Worm (Caenorhabditis elegans) whole organism, mixed stage, embryonic: ENCODE measurements around the gene C45H4.21.

Experiments
- bed-3 ChIP-seq: fragments of 200-800 bp; sonication (Bioruptor generic); optimal IDR thresholded peaks from 3 replicates; lab custom pipeline; 2018; ENCODE audit warnings: mild to moderate bottlenecking, missing genetic modification characterization, moderate library complexity, missing compliant biosample characterization
- blmp-1 ChIP-seq: fragments of 150-350 bp; optimal IDR thresholded peaks from 2 replicates; lab custom pipeline; 2014; ENCODE audit warnings: missing biosample characterization, missing genetic modification characterization
- ceh-39 ChIP-seq: fragments of 150-350 bp; optimal IDR thresholded peaks from 2 replicates; lab custom pipeline; 2014; ENCODE audit warnings: missing biosample characterization, missing genetic modification characterization
- ceh-43 ChIP-seq: fragments of 200-800 bp; sonication (Bioruptor generic); optimal IDR thresholded peaks from 2 replicates; lab custom pipeline; 2018; ENCODE audit warnings: mild to moderate bottlenecking, missing genetic modification characterization, moderate library complexity, missing compliant biosample characterization
- ceh-83 ChIP-seq: fragments of 200-800 bp; sonication (Bioruptor generic); optimal IDR thresholded peaks from 2 replicates; lab custom pipeline; 2018; ENCODE audit warnings: mild to moderate bottlenecking, missing genetic modification characterization, missing compliant biosample characterization
- ces-1 ChIP-seq: fragments of 150-350 bp; optimal IDR thresholded peaks from 2 replicates; lab custom pipeline; 2014; ENCODE audit warnings: missing biosample characterization, missing genetic modification reagents, missing genetic modification characterization
- cnd-1 ChIP-seq: fragments of 200-800 bp; sonication (Bioruptor generic); optimal IDR thresholded peaks from 2 replicates; lab custom pipeline; 2018; ENCODE audit warnings: mild to moderate bottlenecking, missing genetic modification characterization, missing compliant biosample characterization
- drap-1 ChIP-seq: fragments of 200-800 bp; sonication (Bioruptor generic); optimal IDR thresholded peaks from 3 replicates; lab custom pipeline; 2018; ENCODE audit warnings: mild to moderate bottlenecking, missing genetic modification characterization, missing compliant biosample characterization
- elt-1 ChIP-seq: sonication (generic microtip); optimal IDR thresholded peaks from 2 replicates; lab custom pipeline; 2017; ENCODE audit warnings: missing genetic modification characterization, mild to moderate bottlenecking, missing compliant biosample characterization, antibody characterized with exemption, moderate library complexity, borderline replicate concordance; ENCODE audit not compliant: insufficient read depth
- elt-3 ChIP-seq: fragments of 150-350 bp; optimal IDR thresholded peaks from 2 replicates; lab custom pipeline; 2014; ENCODE audit warnings: missing biosample characterization, missing genetic modification characterization
- flh-1 ChIP-seq: fragments of 200-800 bp; sonication (Bioruptor generic); optimal IDR thresholded peaks from 2 replicates; lab custom pipeline; 2018; ENCODE audit warnings: mild to moderate bottlenecking, missing genetic modification characterization, moderate library complexity, missing compliant biosample characterization
- ham-2 ChIP-seq: fragments of 200-800 bp; sonication (Bioruptor generic); optimal IDR thresholded peaks from 2 replicates; lab custom pipeline; 2018; ENCODE audit warnings: mild to moderate bottlenecking, missing genetic modification characterization, missing compliant biosample characterization
- hlh-1 ChIP-seq: fragments of 150-350 bp; optimal IDR thresholded peaks from 2 replicates; lab custom pipeline; 2014; ENCODE audit warnings: missing biosample characterization, missing genetic modification reagents, missing genetic modification characterization
- lin-13 ChIP-seq: fragments of 150-350 bp; optimal IDR thresholded peaks from 2 replicates; lab custom pipeline; 2014; ENCODE audit warnings: missing biosample characterization, missing genetic modification characterization
- lsy-2 ChIP-seq: fragments of 150-350 bp; optimal IDR thresholded peaks from 2 replicates; lab custom pipeline; 2014; ENCODE audit warnings: missing biosample characterization, missing genetic modification characterization
- mab-5 ChIP-seq: fragments of 150-350 bp; optimal IDR thresholded peaks from 2 replicates; lab custom pipeline; 2014; ENCODE audit warnings: missing biosample characterization, missing genetic modification characterization
- mep-1 ChIP-seq: fragments of 150-350 bp; optimal IDR thresholded peaks from 2 replicates; lab custom pipeline; 2017; ENCODE audit warnings: missing biosample characterization, missing genetic modification reagents, missing genetic modification characterization, inconsistent platforms
- mls-2 ChIP-seq: sonication (generic microtip); optimal IDR thresholded peaks from 2 replicates; lab custom pipeline; 2016; ENCODE audit warnings: mild to moderate bottlenecking, missing genetic modification characterization, moderate library complexity, missing compliant biosample characterization
- nhr-12 ChIP-seq: fragments of 150-350 bp; optimal IDR thresholded peaks from 2 replicates; lab custom pipeline; 2014; ENCODE audit warnings: missing biosample characterization, missing genetic modification characterization
- nhr-2 ChIP-seq: fragments of 150-350 bp; optimal IDR thresholded peaks from 2 replicates; lab custom pipeline; 2014; ENCODE audit warnings: missing biosample characterization, missing genetic modification characterization
- nhr-28 ChIP-seq: fragments of 150-350 bp; optimal IDR thresholded peaks from 2 replicates; lab custom pipeline; 2014; ENCODE audit warnings: missing biosample characterization, missing genetic modification characterization
- nhr-76 ChIP-seq: sonication (generic microtip); optimal IDR thresholded peaks from 2 replicates; lab custom pipeline; 2017; ENCODE audit warnings: missing biosample characterization, missing genetic modification characterization
- pha-4 ChIP-seq: fragments of 150-350 bp; optimal IDR thresholded peaks from 2 replicates; lab custom pipeline; 2018; ENCODE audit warnings: missing biosample characterization, missing genetic modification reagents, missing genetic modification characterization
- sem-2 ChIP-seq: fragments of 200-800 bp; sonication (Bioruptor generic); optimal IDR thresholded peaks from 2 replicates; lab custom pipeline; 2018; ENCODE audit warnings: mild to moderate bottlenecking, missing genetic modification characterization, missing compliant biosample characterization
- snpc-4 ChIP-seq: fragments of 150-350 bp; optimal IDR thresholded peaks from 2 replicates; lab custom pipeline; 2014; ENCODE audit warnings: missing biosample characterization, missing genetic modification characterization
- tbx-8 ChIP-seq: fragments of 200-800 bp; sonication (Bioruptor generic); optimal IDR thresholded peaks from 2 replicates; lab custom pipeline; 2018; ENCODE audit warnings: mild to moderate bottlenecking, missing genetic modification characterization, moderate library complexity, missing compliant biosample characterization
- unc-39 ChIP-seq: fragments of 150-350 bp; optimal IDR thresholded peaks from 2 replicates; lab custom pipeline; 2014; ENCODE audit warnings: missing biosample characterization, missing genetic modification characterization
- unc-62 ChIP-seq: fragments of 150-350 bp; optimal IDR thresholded peaks from 2 replicates; lab custom pipeline; 2014; ENCODE audit warnings: missing biosample characterization, missing genetic modification reagents, missing genetic modification characterization
- ztf-11 ChIP-seq: fragments of 150-350 bp; optimal IDR thresholded peaks from 2 replicates; lab custom pipeline; 2014; ENCODE audit warnings: missing biosample characterization, missing genetic modification characterization

The C45H4.21 gene

DNA sequence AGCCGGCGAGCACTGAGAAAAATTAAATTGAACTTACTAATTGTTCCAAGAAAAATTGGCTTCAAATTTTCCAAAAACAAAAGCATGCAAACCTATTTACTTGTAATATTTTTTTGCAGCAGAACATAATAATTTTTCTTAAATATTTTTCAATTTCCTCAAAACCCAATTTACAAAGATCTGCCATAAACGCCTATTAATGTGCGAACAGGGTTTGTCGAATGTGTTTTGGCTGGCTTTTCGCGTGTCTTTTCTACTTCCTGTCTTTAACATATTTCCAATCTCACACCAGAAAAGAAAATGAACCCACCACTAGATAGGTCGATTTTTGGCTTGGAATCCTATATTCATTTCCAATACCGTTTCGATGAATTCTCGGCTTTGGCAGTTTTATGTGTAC is 25.9 kb upstream of the C45H4.21 start, which contains the start of gene C45H4.18:
C45H4.18 (plus strand) TSS at position 301 of the 400 bp plus-strand sequence.
- no peak for TF ChIP-seq ces-1 (GFP tag; lab: Kevin White, UChicago)
- TF ChIP-seq lin-13 (tag; lab: Kevin White, UChicago), result no peak
- TF ChIP-seq drap-1 (GFP tag; lab: Kevin White, UChicago), result no peak
- TF ChIP-seq sem-2 (GFP tag; lab: Kevin White, UChicago), result no peak
- TF ChIP-seq ceh-83 (GFP tag; lab: Kevin White, UChicago), result no peak
- no peak for TF ChIP-seq ceh-39 (tag; lab: Kevin White, UChicago)
- TF ChIP-seq nhr-76 (tag; lab: Kevin White, UChicago), result no peak
- TF ChIP-seq ceh-43 (GFP tag; lab: Kevin White, UChicago), result no peak
- no peak for TF ChIP-seq nhr-2 (tag; lab: Kevin White, UChicago)
- no peak for TF ChIP-seq unc-39 (tag; lab: Kevin White, UChicago)
- TF ChIP-seq nhr-12 (tag; lab: Kevin White, UChicago), result no peak
- TF ChIP-seq hlh-1, result no peak
- no peak for TF ChIP-seq mep-1 (tag; lab: Kevin White, UChicago)

DNA sequence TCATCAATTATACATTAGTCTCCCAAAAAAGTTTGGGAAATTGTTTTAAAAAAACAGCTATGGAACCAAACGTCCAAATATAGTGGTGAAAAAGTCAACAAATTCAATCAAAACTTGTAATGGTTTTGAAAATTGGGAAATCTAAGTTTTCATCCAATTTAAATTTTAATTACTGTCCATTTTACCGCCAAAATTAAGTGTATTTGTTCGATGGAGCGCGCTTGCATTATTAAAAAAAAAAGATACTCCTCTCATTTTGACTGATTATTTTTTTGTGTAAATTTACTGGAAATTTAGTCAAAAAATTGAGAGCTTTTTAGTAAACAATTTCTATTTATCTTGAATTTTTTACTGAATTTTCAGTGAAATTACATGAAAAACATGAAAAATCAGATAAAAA is 25.1 kb upstream of the C45H4.21 start:
- TF ChIP-seq ceh-39 (tag; lab: Kevin White, UChicago), result no peak
- no peak for TF ChIP-seq ceh-43 (GFP tag; lab: Kevin White, UChicago)
- no peak for TF ChIP-seq lin-13 (tag; lab: Kevin White, UChicago)
- TF ChIP-seq elt-3 (tag; lab: Kevin White, UChicago), result no peak
- TF ChIP-seq lsy-2 (tag; lab: Kevin White, UChicago), result no peak
- TF ChIP-seq nhr-28, result no peak
- TF ChIP-seq bed-3 (GFP tag; lab: Kevin White, UChicago), result no peak

DNA sequence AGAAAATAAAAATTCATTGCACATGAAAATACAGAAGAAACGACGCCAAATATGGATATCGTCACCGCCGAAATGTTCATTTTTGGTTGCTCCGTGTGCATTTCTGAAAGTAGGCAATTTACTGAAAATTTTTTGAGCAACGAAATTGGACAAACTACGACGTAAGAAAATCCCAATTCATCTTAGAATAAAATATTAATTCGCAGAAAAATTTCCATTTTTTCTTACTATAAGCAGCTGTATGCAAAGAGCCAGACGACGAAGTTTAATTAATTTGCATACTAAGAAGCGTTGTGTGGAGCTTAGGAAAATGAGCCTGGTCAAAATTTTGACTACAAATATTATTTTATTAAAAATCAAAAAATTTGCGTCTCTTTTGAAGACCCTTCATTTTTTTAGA is 17.3 kb upstream of the C45H4.21 start, which contains the start of gene srbc-19:
srbc-19 (minus strand) TSS at position 101 of the 400 bp plus-strand sequence.
- TF ChIP-seq ztf-11 (no peak), nhr-12 (tag; lab: Kevin White, UChicago) (no peak), flh-1 (no peak), hlh-1 (no peak), ces-1 (GFP tag; lab: Kevin White, UChicago) (no peak)

DNA sequence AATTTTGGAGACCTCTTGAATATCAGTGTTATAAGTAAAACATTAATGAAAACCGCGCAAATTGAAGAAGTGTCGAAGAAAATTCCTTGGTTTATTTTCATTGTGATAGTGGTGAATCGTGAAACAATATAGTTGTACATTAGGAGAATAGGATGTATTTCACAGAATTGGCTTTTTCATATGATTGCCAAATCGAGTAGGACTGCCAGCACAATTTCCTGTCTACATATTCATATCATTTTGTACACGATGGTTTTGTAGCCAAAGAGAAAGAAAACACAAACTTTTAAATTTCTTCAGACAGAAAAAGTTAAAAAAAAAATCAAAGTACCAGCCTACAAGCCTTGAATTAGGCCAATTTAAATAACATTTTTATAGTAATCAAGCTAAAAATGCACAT is 14.4 kb upstream of the C45H4.21 start, which contains the start of gene str-255:
str-255 (minus strand) TSS at position 101 of the 400 bp plus-strand sequence.
- TF ChIP-seq bed-3 (GFP tag; lab: Kevin White, UChicago), result no peak
- no peak for TF ChIP-seq nhr-76 (tag; lab: Kevin White, UChicago)
- no peak for TF ChIP-seq cnd-1 (tag; lab: Kevin White, UChicago)
- TF ChIP-seq lsy-2 (tag; lab: Kevin White, UChicago), result no peak
- no peak for TF ChIP-seq ceh-83 (GFP tag; lab: Kevin White, UChicago)
- TF ChIP-seq nhr-28, result no peak
- no peak for TF ChIP-seq tbx-8 (GFP tag; lab: Kevin White, UChicago)
- TF ChIP-seq snpc-4 (tag; lab: Kevin White, UChicago), result no peak
- TF ChIP-seq flh-1, result no peak
- TF ChIP-seq lin-13 (tag; lab: Kevin White, UChicago), result no peak
- TF ChIP-seq elt-1 (tag; lab: Kevin White, UChicago), result no peak
- TF ChIP-seq mab-5, result no peak
- TF ChIP-seq nhr-12 (tag; lab: Kevin White, UChicago), result no peak
- TF ChIP-seq, all 35 proteins: peak for 0

DNA sequence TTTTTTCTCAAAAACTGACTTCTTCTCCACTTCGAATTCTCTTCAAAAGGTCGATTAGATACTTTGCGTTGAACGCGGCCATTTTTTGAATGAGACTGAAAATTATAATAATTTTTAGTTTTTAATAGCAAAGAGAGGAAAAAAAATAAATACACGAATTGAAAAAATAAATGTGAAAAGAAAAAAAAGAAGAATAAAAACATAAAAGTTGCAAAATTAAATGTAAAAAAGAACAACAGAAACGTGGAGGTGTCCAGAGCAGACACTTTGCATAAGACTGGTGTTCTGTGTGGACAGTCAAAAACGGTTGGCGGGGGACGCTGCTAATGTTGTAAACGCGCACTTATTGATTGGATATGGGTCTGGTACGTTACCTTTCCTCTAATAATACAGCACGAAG is 10.0 kb upstream of the C45H4.21 start, which contains the start of gene C45H4.14:
C45H4.14 (minus strand) TSS at position 101 of the 400 bp plus-strand sequence.
- no peak for TF ChIP-seq mls-2 (tag; lab: Kevin White, UChicago)
- no peak for TF ChIP-seq ceh-43 (GFP tag; lab: Kevin White, UChicago)
- TF ChIP-seq mep-1 (tag; lab: Kevin White, UChicago), result no peak
- TF ChIP-seq hlh-1, result no peak
- TF ChIP-seq elt-3 (tag; lab: Kevin White, UChicago), result no peak
- TF ChIP-seq elt-1 (tag; lab: Kevin White, UChicago), result no peak
- TF ChIP-seq ham-2 (GFP tag; lab: Kevin White, UChicago), result no peak
- TF ChIP-seq ceh-39 (tag; lab: Kevin White, UChicago), result no peak
- TF ChIP-seq unc-62, result no peak
- TF ChIP-seq nhr-76 (tag; lab: Kevin White, UChicago), result no peak
- TF ChIP-seq nhr-12 (tag; lab: Kevin White, UChicago), result no peak
- no peak for TF ChIP-seq pha-4
- TF ChIP-seq nhr-2 (tag; lab: Kevin White, UChicago), result no peak
- no peak for TF ChIP-seq blmp-1
- TF ChIP-seq, all 35 proteins: peak for 0
